Fruit fly (Drosophila melanogaster) whole organism, embryonic: ENCODE measurements around the gene Nepl9.

Experiments
- B-H1 ChIP-seq: fragments of 200-800 bp; sonication (Bioruptor generic); IDR thresholded peaks from 3 replicates; pipeline ENCODE4 v1.3.6; 2022; ENCODE audit warnings: missing biosample characterization, missing genetic modification characterization
- B-H2 ChIP-seq: fragments of 200-800 bp; sonication (Bioruptor generic); optimal IDR thresholded peaks from 2 replicates; lab custom pipeline; 2018; ENCODE audit warnings: missing biosample characterization, mild to moderate bottlenecking, missing genetic modification characterization
- BEAF-32 ChIP-seq: fragments of 200-800 bp; sonication (Bioruptor generic); optimal IDR thresholded peaks from 3 replicates; lab custom pipeline; 2017; ENCODE audit warnings: missing biosample characterization, missing genetic modification characterization, mild to moderate bottlenecking, moderate library complexity, missing genetic modification reagents
- CG10147 ChIP-seq: fragments of 200-800 bp; sonication (Bioruptor generic); optimal IDR thresholded peaks from 2 replicates; lab custom pipeline; 2019; ENCODE audit warnings: missing biosample characterization, mild to moderate bottlenecking, missing genetic modification characterization, moderate library complexity
- CG10462 ChIP-seq: fragments of 200-800 bp; sonication (Bioruptor generic); optimal IDR thresholded peaks from 2 replicates; lab custom pipeline; 2016; ENCODE audit warnings: missing biosample characterization, missing genetic modification characterization
- CG11093 ChIP-seq: fragments of 200-800 bp; sonication (Bioruptor generic); IDR thresholded peaks from 3 replicates; pipeline ENCODE4 v1.3.6; 2022; ENCODE audit warnings: missing biosample characterization, missing genetic modification characterization
- CG11504 ChIP-seq: fragments of 200-800 bp; sonication (Bioruptor generic); optimal IDR thresholded peaks from 3 replicates; lab custom pipeline; 2019; ENCODE audit warnings: missing biosample characterization, mild to moderate bottlenecking, missing genetic modification characterization, moderate library complexity
- CG13424 ChIP-seq: fragments of 200-800 bp; sonication (Bioruptor generic); optimal IDR thresholded peaks from 2 replicates; lab custom pipeline; 2019; ENCODE audit warnings: missing biosample characterization, mild to moderate bottlenecking, missing genetic modification characterization, moderate library complexity
- CG15011 ChIP-seq: fragments of 200-800 bp; sonication (Bioruptor generic); optimal IDR thresholded peaks from 3 replicates; lab custom pipeline; 2018; ENCODE audit warnings: missing biosample characterization, mild to moderate bottlenecking, missing genetic modification characterization
- CG2199 ChIP-seq: fragments of 200-800 bp; sonication (Bioruptor generic); IDR thresholded peaks from 3 replicates; pipeline ENCODE4 v1.3.6; 2022; ENCODE audit warnings: missing biosample characterization, missing genetic modification characterization
- CG30403 ChIP-seq: fragments of 200-800 bp; sonication (Bioruptor generic); optimal IDR thresholded peaks from 3 replicates; lab custom pipeline; 2016; ENCODE audit warnings: missing biosample characterization, missing genetic modification characterization
- CG3065 ChIP-seq: fragments of 200-800 bp; sonication (Bioruptor generic); optimal IDR thresholded peaks from 2 replicates; lab custom pipeline; 2016; ENCODE audit warnings: missing biosample characterization, missing genetic modification characterization
- CG3163 ChIP-seq: fragments of 200-800 bp; sonication (Bioruptor generic); optimal IDR thresholded peaks from 3 replicates; lab custom pipeline; 2016; ENCODE audit warnings: missing biosample characterization, missing genetic modification characterization
- CG3281 ChIP-seq: fragments of 200-800 bp; sonication (Bioruptor generic); optimal IDR thresholded peaks from 3 replicates; lab custom pipeline; 2017; ENCODE audit warnings: missing biosample characterization, mild to moderate bottlenecking, missing genetic modification characterization
- CG4282 ChIP-seq: fragments of 200-800 bp; sonication (Bioruptor generic); optimal IDR thresholded peaks from 2 replicates; lab custom pipeline; 2016; ENCODE audit warnings: missing biosample characterization, missing genetic modification characterization
- CG4730 ChIP-seq: fragments of 200-800 bp; sonication (Bioruptor generic); IDR thresholded peaks from 2 replicates; pipeline ENCODE4 v1.3.6; 2022; ENCODE audit warnings: missing biosample characterization, missing genetic modification characterization
- CG6254 ChIP-seq: fragments of 200-800 bp; sonication (Bioruptor generic); optimal IDR thresholded peaks from 3 replicates; lab custom pipeline; 2017; ENCODE audit warnings: mild to moderate bottlenecking, missing biosample characterization, missing genetic modification reagents, missing genetic modification characterization
- CG7963 ChIP-seq: fragments of 200-800 bp; sonication (Bioruptor generic); IDR thresholded peaks from 3 replicates; pipeline ENCODE4 v1.3.6; 2022; ENCODE audit warnings: missing biosample characterization, missing genetic modification characterization; ENCODE audit not compliant: partially characterized antibody
- CG9797 ChIP-seq: fragments of 200-800 bp; sonication (Bioruptor generic); optimal IDR thresholded peaks from 3 replicates; lab custom pipeline; 2018; ENCODE audit warnings: missing biosample characterization, mild to moderate bottlenecking, missing genetic modification characterization
- Eip74EF ChIP-seq, 2 experiments: fragments of 200-800 bp in 1 of 2; fragments of >200 bp in 1 of 2; sonication (Bioruptor generic) in 1 of 2; optimal IDR thresholded peaks; 2 replicates each; lab custom pipeline; 2017 to 2019; ENCODE audit warnings: missing biosample characterization in 2 of 2, missing genetic modification characterization in 2 of 2, mild to moderate bottlenecking in 1 of 2, moderate library complexity in 1 of 2
- Ets65A ChIP-seq: fragments of 200-800 bp; sonication (Bioruptor generic); peaks from one replicate; lab custom pipeline; 2016; ENCODE audit warnings: missing biosample characterization, missing genetic modification characterization
- HLH54F ChIP-seq: fragments of 200-800 bp; sonication (Bioruptor generic); optimal IDR thresholded peaks from 3 replicates; lab custom pipeline; 2016; ENCODE audit warnings: missing biosample characterization, missing genetic modification characterization
- Hand ChIP-seq: fragments of 200-800 bp; sonication (Bioruptor generic); optimal IDR thresholded peaks from 2 replicates; lab custom pipeline; 2017; ENCODE audit warnings: mild to moderate bottlenecking, missing biosample characterization, missing genetic modification reagents, missing genetic modification characterization
- MTF-1 ChIP-seq: fragments of 200-800 bp; sonication (Bioruptor generic); optimal IDR thresholded peaks from 2 replicates; lab custom pipeline; 2018; ENCODE audit warnings: missing biosample characterization, mild to moderate bottlenecking, missing genetic modification characterization, borderline replicate concordance
- Med ChIP-seq: fragments of 200-800 bp; sonication (Bioruptor generic); peaks from one replicate; lab custom pipeline; 2016; ENCODE audit warnings: missing biosample characterization, missing genetic modification characterization, mild to moderate bottlenecking, inconsistent platforms, moderate library complexity
- NC2β ChIP-seq: fragments of 200-800 bp; sonication (Bioruptor generic); optimal IDR thresholded peaks from 2 replicates; lab custom pipeline; 2016; ENCODE audit warnings: missing biosample characterization, missing genetic modification characterization
- Scr ChIP-seq: fragments of 200-800 bp; sonication (Bioruptor generic); IDR thresholded peaks from 2 replicates; pipeline ENCODE4 v1.3.6; 2022; ENCODE audit warnings: missing biosample characterization, missing genetic modification characterization; ENCODE audit not compliant: partially characterized antibody
- Sox102F ChIP-seq: fragments of 200-800 bp; sonication (Bioruptor generic); optimal IDR thresholded peaks from 2 replicates; lab custom pipeline; 2018; ENCODE audit warnings: missing biosample characterization, mild to moderate bottlenecking, missing genetic modification characterization, moderate library complexity
- Trl ChIP-seq, 3 experiments: fragments of >200 bp in 2 of 3; fragments of 200-800 bp in 1 of 3; sonication (Bioruptor generic) in 1 of 3; optimal IDR thresholded peaks; 2 replicates in 1 of 3; 3 replicates in 2 of 3; lab custom pipeline; 2016 to 2017; ENCODE audit warnings: missing biosample characterization in 1 of 3, missing genetic modification characterization in 1 of 3
- ap ChIP-seq: fragments of 200-800 bp; sonication (Bioruptor generic); IDR thresholded peaks from 2 replicates; pipeline ENCODE4 v1.3.6; 2022; ENCODE audit warnings: missing biosample characterization, missing genetic modification characterization
- chinmo ChIP-seq: fragments of 200-800 bp; sonication (Bioruptor generic); IDR thresholded peaks from 4 replicates; pipeline ENCODE4 v1.3.6; 2022; ENCODE audit warnings: missing biosample characterization, missing genetic modification characterization; ENCODE audit not compliant: partially characterized antibody
- crol ChIP-seq: fragments of 200-800 bp; sonication (Bioruptor generic); IDR thresholded peaks from 2 replicates; pipeline ENCODE4 v1.3.6; 2022; ENCODE audit warnings: missing biosample characterization, missing genetic modification characterization
- ems ChIP-seq: fragments of 200-800 bp; sonication (Bioruptor generic); optimal IDR thresholded peaks from 3 replicates; lab custom pipeline; 2016; ENCODE audit warnings: missing biosample characterization, missing genetic modification characterization
- gce ChIP-seq: fragments of 200-800 bp; sonication (Bioruptor generic); IDR thresholded peaks from 3 replicates; pipeline ENCODE4 v1.3.6; 2022; ENCODE audit warnings: missing biosample characterization, missing genetic modification characterization
- grn ChIP-seq: fragments of 200-800 bp; sonication (Bioruptor generic); optimal IDR thresholded peaks from 3 replicates; lab custom pipeline; 2017; ENCODE audit warnings: missing biosample characterization, missing genetic modification characterization
- gsb-n ChIP-seq: fragments of 200-800 bp; sonication (Bioruptor generic); optimal IDR thresholded peaks from 3 replicates; lab custom pipeline; 2018; ENCODE audit warnings: missing biosample characterization, mild to moderate bottlenecking, missing genetic modification characterization
- kah ChIP-seq: fragments of 200-800 bp; sonication (Bioruptor generic); optimal IDR thresholded peaks from 2 replicates; lab custom pipeline; 2018; ENCODE audit warnings: missing biosample characterization, mild to moderate bottlenecking, missing genetic modification characterization
- ken ChIP-seq: fragments of 200-800 bp; sonication (Bioruptor generic); IDR thresholded peaks from 3 replicates; pipeline ENCODE4 v1.3.6; 2022; ENCODE audit warnings: missing biosample characterization, missing genetic modification characterization
- kni ChIP-seq: fragments of 200-800 bp; sonication (Bioruptor generic); optimal IDR thresholded peaks from 3 replicates; lab custom pipeline; 2017; ENCODE audit warnings: mild to moderate bottlenecking, missing biosample characterization, missing genetic modification reagents, missing genetic modification characterization
- lab ChIP-seq: fragments of 200-800 bp; sonication (Bioruptor generic); optimal IDR thresholded peaks from 3 replicates; lab custom pipeline; 2017; ENCODE audit warnings: missing biosample characterization, missing genetic modification characterization, mild to moderate bottlenecking, moderate library complexity, missing genetic modification reagents
- mam ChIP-seq: fragments of 200-800 bp; sonication (Bioruptor generic); optimal IDR thresholded peaks from 3 replicates; lab custom pipeline; 2016; ENCODE audit warnings: missing biosample characterization, missing genetic modification characterization
- pros ChIP-seq: fragments of 200-800 bp; sonication (Bioruptor generic); optimal IDR thresholded peaks from 3 replicates; lab custom pipeline; 2019; ENCODE audit warnings: missing biosample characterization, mild to moderate bottlenecking, missing genetic modification characterization, moderate library complexity
- pzg ChIP-seq: fragments of 200-800 bp; sonication (Bioruptor generic); optimal IDR thresholded peaks from 3 replicates; lab custom pipeline; 2018; ENCODE audit warnings: missing biosample characterization, mild to moderate bottlenecking, missing genetic modification characterization, moderate library complexity
- sens ChIP-seq: fragments of 200-800 bp; sonication (Bioruptor generic); peaks from one replicate; lab custom pipeline; 2016; ENCODE audit warnings: missing biosample characterization, missing genetic modification characterization
- seq ChIP-seq: fragments of 200-800 bp; sonication (Bioruptor generic); IDR thresholded peaks from 2 replicates; pipeline ENCODE4 v1.3.6; 2022; ENCODE audit warnings: missing biosample characterization, missing genetic modification characterization
- sna ChIP-seq: fragments of 200-800 bp; sonication (Bioruptor generic); IDR thresholded peaks from 2 replicates; pipeline ENCODE4 v1.3.6; 2022; ENCODE audit warnings: missing biosample characterization, missing genetic modification characterization; ENCODE audit not compliant: partially characterized antibody
- sqz ChIP-seq: fragments of 200-800 bp; sonication (Bioruptor generic); optimal IDR thresholded peaks from 3 replicates; lab custom pipeline; 2018; ENCODE audit warnings: missing biosample characterization, mild to moderate bottlenecking, missing genetic modification characterization
- stwl ChIP-seq: fragments of 200-800 bp; sonication (Bioruptor generic); optimal IDR thresholded peaks from 3 replicates; lab custom pipeline; 2018; ENCODE audit warnings: missing biosample characterization, mild to moderate bottlenecking, missing genetic modification characterization, moderate library complexity
- wek ChIP-seq: fragments of 200-800 bp; sonication (Bioruptor generic); optimal IDR thresholded peaks from 3 replicates; lab custom pipeline; 2018; ENCODE audit warnings: missing biosample characterization, mild to moderate bottlenecking, missing genetic modification characterization, moderate library complexity

Nepl9 gene

DNA sequence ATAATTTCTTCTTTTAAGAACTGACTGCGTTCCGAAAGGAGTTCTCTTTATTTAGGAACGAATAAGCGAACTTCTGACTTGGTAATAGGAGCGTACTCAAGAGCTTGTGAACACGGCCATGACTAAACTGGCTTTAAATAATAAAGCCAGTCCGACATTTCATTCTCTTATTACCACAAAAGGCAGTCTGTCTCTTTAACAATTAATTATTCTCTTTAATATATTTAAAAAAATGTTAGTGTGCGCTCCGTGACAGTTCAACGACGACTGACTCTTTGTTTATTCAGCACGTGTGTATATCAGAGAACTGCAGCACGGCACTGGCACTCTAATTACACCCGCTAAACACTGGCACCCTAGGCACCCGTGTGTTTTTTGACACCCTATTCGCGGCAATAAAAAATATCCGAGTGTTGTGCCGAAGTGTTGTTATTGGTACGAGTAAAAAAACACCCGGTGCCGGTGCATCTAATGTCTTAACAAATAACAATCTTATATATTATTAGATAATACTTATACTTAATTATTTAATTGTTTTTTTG is 21.5 kb upstream of the Nepl9 start, which contains the start of gene CG31809 (continued):
- TF ChIP-seq CG3163 (GFP tag; lab: Kevin White, UChicago) (peak; percentile 71), CG4282 (GFP tag; lab: Kevin White, UChicago) (no peak), CG7963 (GFP tag; lab: Robert Waterston, UW) (no peak), MTF-1 (GFP tag; lab: Kevin White, UChicago) (peak; percentile 13), Eip74EF (GFP tag; optimal IDR thresholded peaks at IDR 0.05; lab: Kevin White, UChicago) (no peak), BEAF-32 (no peak), ems (GFP tag; lab: Kevin White, UChicago) (no peak), NC2β (GFP tag; lab: Kevin White, UChicago) (no peak), CG9797 (GFP tag; lab: Kevin White, UChicago) (no peak), lab (GFP tag; lab: Kevin White, UChicago) (peak; percentile 7), CG3281 (GFP tag; lab: Kevin White, UChicago) (no peak), ap (no peak), CG3065 (GFP tag; lab: Kevin White, UChicago) (no peak), gce (no peak), CG13424 (tag; lab: Kevin White, UChicago) (no peak), CG6254 (GFP tag; lab: Kevin White, UChicago) (peak; percentile 47), B-H1 (GFP tag; lab: Robert Waterston, UW) (no peak), kni (peak; percentile 8), grn (GFP tag; lab: Kevin White, UChicago) (no peak), CG10147 (no peak), Scr (GFP tag; lab: Robert Waterston, UW) (no peak), chinmo (GFP tag; lab: Robert Waterston, UW) (0 out of 4 replicates have a peak, but pooled peaks have one; percentile 62), Sox102F (GFP tag; lab: Kevin White, UChicago) (peak; percentile 4), kah (GFP tag; lab: Kevin White, UChicago) (no peak), seq (GFP tag; lab: Robert Waterston, UW) (no peak), pzg (GFP tag; lab: Kevin White, UChicago) (no peak), B-H2 (no peak), wek (peak; percentile 47), Trl (optimal IDR thresholded peaks at IDR 0.05; lab: Kevin White, UChicago) (peak in 1 of 2 experiments; percentile 41), Trl (GFP tag; optimal IDR thresholded peaks at IDR 0.05; lab: Kevin White, UChicago) (no peak), CG30403 (GFP tag; lab: Kevin White, UChicago) (no peak), CG15011 (no peak), sens (peak; percentile 5), CG10462 (GFP tag; lab: Kevin White, UChicago) (no peak), ken (GFP tag; lab: Robert Waterston, UW) (no peak), Ets65A (GFP tag; lab: Kevin White, UChicago) (no peak), crol (no peak), Med (peak; percentile 66), CG4730 (GFP tag; lab: Robert Waterston, UW) (no peak), Hand (GFP tag; lab: Kevin White, UChicago) (no peak), CG2199 (GFP tag; lab: Robert Waterston, UW) (peak; percentile 66; the same call in 2 of the 3 replicates), CG11093 (GFP tag; lab: Robert Waterston, UW) (no peak), CG11504 (peak; percentile 3), HLH54F (GFP tag; lab: Kevin White, UChicago) (no peak), gsb-n (tag; lab: Kevin White, UChicago) (peak; percentile 8), stwl (no peak), mam (GFP tag; lab: Kevin White, UChicago) (no peak), sna (GFP tag; lab: Robert Waterston, UW) (no peak), pros (GFP tag; lab: Kevin White, UChicago) (no peak), sqz (GFP tag; lab: Kevin White, UChicago) (peak; percentile 36)
